Worm (Caenorhabditis elegans) whole organism, early embryonic: Measurements from ENCODE around the gene F13E9.11.

Source experiments
- B0310.2 ChIP-seq: sonication (generic microtip); optimal IDR thresholded peaks from 2 replicates; lab custom pipeline; 2016; ENCODE audit warnings: mild to moderate bottlenecking, missing genetic modification characterization, missing compliant biosample characterization
- F13C5.2 ChIP-seq: sonication (generic microtip); optimal IDR thresholded peaks from 2 replicates; lab custom pipeline; 2017; ENCODE audit warnings: mild to moderate bottlenecking, missing genetic modification characterization, inconsistent platforms, missing compliant biosample characterization
- aly-1 ChIP-seq: sonication (generic microtip); optimal IDR thresholded peaks from 2 replicates; lab custom pipeline; 2016; ENCODE audit warnings: missing genetic modification characterization, missing compliant biosample characterization
- ceh-36 ChIP-seq: sonication (generic microtip); optimal IDR thresholded peaks from 2 replicates; lab custom pipeline; 2016; ENCODE audit warnings: missing genetic modification characterization, inconsistent platforms, missing compliant biosample characterization
- ets-7 ChIP-seq: sonication (generic microtip); optimal IDR thresholded peaks from 2 replicates; lab custom pipeline; 2016; ENCODE audit warnings: missing genotype, missing genetic modification characterization, missing compliant biosample characterization
- flt-1 ChIP-seq: fragments of 200-800 bp; sonication (Bioruptor generic); IDR thresholded peaks from 2 replicates; pipeline ENCODE4 v1.3.6; 2022; ENCODE audit warnings: missing genetic modification characterization, missing compliant biosample characterization
- hmg-4 ChIP-seq: fragments of 200-800 bp; sonication (Bioruptor generic); optimal IDR thresholded peaks from 2 replicates; lab custom pipeline; 2018; ENCODE audit warnings: mild to moderate bottlenecking, missing genetic modification characterization, missing compliant biosample characterization
- scrt-1 ChIP-seq: fragments of 200-800 bp; sonication (Bioruptor generic); IDR thresholded peaks from 2 replicates; pipeline ENCODE4 v1.3.6; 2022; ENCODE audit warnings: missing genetic modification characterization, missing compliant biosample characterization
- sea-1 ChIP-seq: fragments of 200-800 bp; sonication (Bioruptor generic); conservative IDR thresholded peaks from 2 replicates; pipeline ENCODE4 v1.3.6; 2022; ENCODE audit warnings: missing genetic modification characterization, missing compliant biosample characterization
- tbx-11 ChIP-seq: fragments of 200-800 bp; sonication (Bioruptor generic); IDR thresholded peaks from 2 replicates; pipeline ENCODE4 v1.3.6; 2022; ENCODE audit warnings: missing genetic modification characterization, missing compliant biosample characterization
- tbx-37 ChIP-seq: fragments of 200-800 bp; sonication (Bioruptor generic); conservative IDR thresholded peaks from 2 replicates; pipeline ENCODE4 v1.3.6; 2022; ENCODE audit warnings: missing genetic modification reagents, missing genetic modification characterization, missing compliant biosample characterization
- tra-4 ChIP-seq: sonication (generic microtip); optimal IDR thresholded peaks from 2 replicates; lab custom pipeline; 2017; ENCODE audit warnings: missing genetic modification characterization, missing compliant biosample characterization

Gene F13E9.11

DNA sequence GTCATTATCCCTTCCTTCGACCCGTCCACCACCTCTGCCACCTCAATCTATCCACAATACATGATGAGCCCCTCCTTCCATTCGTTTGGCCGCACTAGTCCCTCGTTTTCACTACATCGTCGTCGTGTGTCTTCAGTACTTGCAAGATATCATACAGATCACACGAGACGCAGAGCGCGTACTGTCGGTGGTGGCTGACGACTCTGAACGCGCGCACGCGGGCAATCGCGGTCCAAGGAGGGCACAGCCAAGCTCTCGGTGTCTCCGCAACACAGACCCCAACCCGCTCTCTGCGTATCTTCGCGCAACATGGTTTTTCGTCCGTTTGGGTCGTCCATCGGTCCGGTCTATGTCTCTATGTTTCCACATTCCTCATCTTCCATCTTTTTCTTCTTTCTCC, 51.9 kb downstream of the F13E9.11 start:
- TF ChIP-seq ets-7 (no peak), hmg-4 (GFP tag; lab: Kevin White, UChicago) (peak; percentile 94), scrt-1 (GFP tag; lab: Robert Waterston, UW) (peak; percentile 8; the same call in 1 of the 2 replicates), B0310.2 (peak; percentile 0), ceh-36 (tag; lab: Kevin White, UChicago) (peak; percentile 21), F13C5.2 (tag; lab: Kevin White, UChicago) (peak; percentile 44), tra-4 (no peak), aly-1 (tag; lab: Kevin White, UChicago) (peak; percentile 68), sea-1 (no peak), tbx-37 (GFP tag; lab: Robert Waterston, UW) (no peak)

DNA sequence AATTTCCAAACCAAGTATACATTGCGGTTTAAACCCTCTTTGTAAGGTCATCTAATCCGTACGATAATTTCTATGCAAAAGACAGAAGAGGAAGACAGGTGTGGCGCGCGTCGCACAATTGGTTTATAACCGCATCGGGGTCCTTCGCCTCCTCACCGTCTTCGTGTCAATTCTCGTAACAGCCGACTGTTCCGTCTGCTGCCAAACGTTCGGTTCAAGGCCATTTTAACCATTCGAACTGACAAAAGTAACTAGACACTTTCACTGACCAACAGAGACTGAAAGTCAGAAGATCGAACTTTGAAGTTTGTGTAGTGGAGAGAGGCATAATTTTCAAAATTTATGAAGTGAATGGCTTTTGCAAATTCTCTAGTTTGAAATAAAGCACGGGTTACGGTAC, 53.0 kb downstream of the F13E9.11 start:
- no peak for TF ChIP-seq sea-1
- TF ChIP-seq ets-7: no peak
- TF ChIP-seq aly-1 (tag; lab: Kevin White, UChicago): no peak
- no peak for TF ChIP-seq tbx-11 (GFP tag; lab: Robert Waterston, UW)
- no peak for TF ChIP-seq flt-1 (GFP tag; lab: Robert Waterston, UW)
- TF ChIP-seq ceh-36 (tag; lab: Kevin White, UChicago): no peak
- no peak for TF ChIP-seq tbx-37 (GFP tag; lab: Robert Waterston, UW)
- no peak for TF ChIP-seq hmg-4 (GFP tag; lab: Kevin White, UChicago)
